Fruit fly (Drosophila melanogaster) whole organism, pupa: ENCODE data around the gene Dr.

Experiments used
- CG10348 ChIP-seq: fragments of 200-800 bp; sonication (Bioruptor generic); IDR thresholded peaks from 2 replicates; pipeline ENCODE4 v1.3.6; 2022; ENCODE audit warnings: missing biosample characterization, missing genetic modification characterization
- CG12605 ChIP-seq: fragments of 200-800 bp; sonication (Bioruptor generic); IDR thresholded peaks from 2 replicates; pipeline ENCODE4 v1.3.6; 2022; ENCODE audit warnings: missing biosample characterization, missing genetic modification characterization
- CG15710 ChIP-seq: fragments of 200-800 bp; sonication (Bioruptor generic); optimal IDR thresholded peaks from 2 replicates; lab custom pipeline; 2018; ENCODE audit warnings: missing biosample characterization, mild to moderate bottlenecking, missing genetic modification characterization, moderate library complexity
- CG4496 ChIP-seq: fragments of 200-800 bp; sonication (Bioruptor generic); IDR thresholded peaks from 3 replicates; pipeline ENCODE4 v1.3.6; 2022; ENCODE audit warnings: missing biosample characterization, missing genetic modification characterization
- CG9948 ChIP-seq: fragments of 200-800 bp; sonication (Bioruptor generic); optimal IDR thresholded peaks from 2 replicates; lab custom pipeline; 2018; ENCODE audit warnings: missing biosample characterization, mild to moderate bottlenecking, missing genetic modification characterization, moderate library complexity
- D1 ChIP-seq: fragments of 200-800 bp; sonication (Bioruptor generic); optimal IDR thresholded peaks from 2 replicates; lab custom pipeline; 2018; ENCODE audit warnings: missing biosample characterization, mild to moderate bottlenecking, missing genetic modification characterization, moderate library complexity
- EcR ChIP-seq: fragments of 200-800 bp; sonication (Bioruptor generic); optimal IDR thresholded peaks from 3 replicates; lab custom pipeline; 2019; ENCODE audit warnings: missing biosample characterization, missing genetic modification characterization, mild to moderate bottlenecking, moderate library complexity, missing genetic modification reagents
- Ets98B ChIP-seq: fragments of 200-800 bp; sonication (Bioruptor generic); IDR thresholded peaks from 2 replicates; pipeline ENCODE4 v1.3.6; 2022; ENCODE audit warnings: missing biosample characterization, missing genetic modification characterization
- Pif1A ChIP-seq: fragments of 200-800 bp; sonication (Bioruptor generic); optimal IDR thresholded peaks from 3 replicates; lab custom pipeline; 2016; ENCODE audit warnings: missing biosample characterization, missing genetic modification characterization
- fd96Ca ChIP-seq: fragments of 200-800 bp; sonication (Bioruptor generic); IDR thresholded peaks from 3 replicates; pipeline ENCODE4 v1.3.6; 2022; ENCODE audit warnings: missing biosample characterization, missing genetic modification characterization
- rn ChIP-seq: fragments of 200-800 bp; sonication (Bioruptor generic); IDR thresholded peaks from 2 replicates; pipeline ENCODE4 v1.3.6; 2022; ENCODE audit warnings: missing biosample characterization, missing genetic modification characterization

DNA sequence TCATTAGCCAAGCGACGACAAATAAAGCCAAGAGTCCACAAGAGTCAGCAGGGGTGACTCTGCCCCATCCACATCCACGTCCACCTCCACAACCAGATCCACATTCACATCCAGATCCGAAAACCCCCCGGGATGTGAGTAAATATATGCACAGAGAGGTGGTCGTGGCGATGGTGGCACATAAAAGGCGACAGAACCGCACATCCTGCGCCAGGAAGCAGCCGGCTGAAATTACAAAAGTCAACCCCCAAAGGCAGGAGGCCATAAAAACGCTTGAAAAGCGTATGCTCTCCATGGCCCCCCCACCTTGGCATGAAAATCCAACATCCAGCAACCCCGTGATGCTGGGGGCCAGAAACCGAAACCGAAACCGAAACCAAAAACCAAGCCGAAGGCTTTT, 5.5 kb upstream of the Dr start:
- no peak for TF ChIP-seq CG9948 (tag; lab: Kevin White, UChicago)
- no peak for TF ChIP-seq CG10348 (GFP tag; lab: Robert Waterston, UW)
- TF ChIP-seq CG15710 (tag; lab: Kevin White, UChicago): no peak
- TF ChIP-seq rn (GFP tag; lab: Robert Waterston, UW): no peak
- no peak for TF ChIP-seq CG4496
- no peak for TF ChIP-seq Ets98B
- TF ChIP-seq D1 (tag; lab: Kevin White, UChicago): no peak
- TF ChIP-seq fd96Ca (GFP tag; lab: Robert Waterston, UW): no peak
- TF ChIP-seq Pif1A (GFP tag; lab: Kevin White, UChicago): no peak
- no peak for TF ChIP-seq EcR
- no peak for TF ChIP-seq CG12605 (GFP tag; lab: Robert Waterston, UW)
